Fruit fly (Drosophila melanogaster): ENCODE data around the gene CG5126.
A peak's percentile ranks its signal among the peaks of the same experiment; 100 is the strongest.

The CG5126 gene

DNA sequence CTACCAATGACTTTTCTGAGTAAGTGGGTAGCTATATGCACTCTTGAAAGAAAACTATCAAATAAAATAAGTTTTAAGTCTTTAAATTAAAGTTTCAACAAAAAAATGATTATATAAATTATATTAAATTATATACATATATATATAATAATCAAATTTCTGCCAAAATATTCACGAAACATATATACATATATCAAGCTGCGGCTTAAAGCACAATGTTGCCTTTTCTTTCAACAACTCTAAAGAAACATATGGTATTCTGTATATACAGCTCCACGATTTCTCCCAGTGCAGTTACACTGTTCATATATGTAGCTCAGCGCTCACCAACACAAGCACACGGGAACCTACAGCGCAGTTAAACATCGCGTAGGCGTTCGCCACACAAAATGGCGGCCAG lies 48.3 kb downstream of the CG5126 start (continued):
- TF ChIP-seq Hr3 (GFP tag; optimal IDR thresholded peaks at IDR 0.05) (peak; percentile 15), cwo (GFP tag; optimal IDR thresholded peaks at IDR 0.05) (peak; percentile 28), Atf6 (GFP tag; IDR thresholded peaks at IDR 0.05) (no peak), CG14014 (GFP tag; IDR thresholded peaks at IDR 0.05) (no peak), Optix (GFP tag; IDR thresholded peaks at IDR 0.05) (no peak), Oaz (GFP tag; IDR thresholded peaks at IDR 0.05) (no peak), CG18599 (GFP tag; optimal IDR thresholded peaks at IDR 0.05) (peak; percentile 71), CG8765 (GFP tag; IDR thresholded peaks at IDR 0.05) (no peak), fd3F (GFP tag; optimal IDR thresholded peaks at IDR 0.05) (no peak), Aef1 (GFP tag; IDR thresholded peaks at IDR 0.05) (no peak), gfzf (GFP tag; optimal IDR thresholded peaks at IDR 0.05) (no peak), sens (GFP tag) (peak; percentile 45), esg (GFP tag; conservative IDR thresholded peaks at IDR 0.05) (no peak), btn (GFP tag; optimal IDR thresholded peaks at IDR 0.05) (no peak), her (GFP tag; optimal IDR thresholded peaks at IDR 0.05) (no peak), NfI (GFP tag; optimal IDR thresholded peaks at IDR 0.05) (peak; percentile 18), corto (GFP tag; optimal IDR thresholded peaks at IDR 0.05) (no peak), lbe (GFP tag; optimal IDR thresholded peaks at IDR 0.05) (no peak), crc (GFP tag; optimal IDR thresholded peaks at IDR 0.05) (no peak), crp (GFP tag; optimal IDR thresholded peaks at IDR 0.05) (no peak), prd (optimal IDR thresholded peaks at IDR 0.05) (no peak), prd (GFP tag; IDR thresholded peaks at IDR 0.05) (0 out of 3 replicates have a peak, but pooled peaks have one; percentile 10), CG2202 (tag; optimal IDR thresholded peaks at IDR 0.05) (no peak), CG15269 (tag; optimal IDR thresholded peaks at IDR 0.05) (peak; percentile 34), ind (GFP tag; optimal IDR thresholded peaks at IDR 0.05) (no peak), CG14710 (tag; optimal IDR thresholded peaks at IDR 0.05) (no peak), CG12942 (GFP tag; optimal IDR thresholded peaks at IDR 0.05) (no peak), emc (GFP tag; optimal IDR thresholded peaks at IDR 0.05) (no peak), Hand (GFP tag; optimal IDR thresholded peaks at IDR 0.05) (no peak), CG18476 (GFP tag; optimal IDR thresholded peaks at IDR 0.05) (no peak), sc (optimal IDR thresholded peaks at IDR 0.05) (no peak), sc (GFP tag; optimal IDR thresholded peaks at IDR 0.05) (no peak), CG10979 (tag; optimal IDR thresholded peaks at IDR 0.05) (no peak), mirr (GFP tag; optimal IDR thresholded peaks at IDR 0.05) (no peak), nerfin-1 (tag; optimal IDR thresholded peaks at IDR 0.05) (no peak), CG2875 (GFP tag; optimal IDR thresholded peaks at IDR 0.05) (no peak), al (GFP tag; IDR thresholded peaks at IDR 0.05) (no peak), inv (GFP tag; IDR thresholded peaks at IDR 0.05; ENCODE audit: partially characterized antibody) (no peak), HLH3B (GFP tag; IDR thresholded peaks at IDR 0.05) (no peak), sna (GFP tag; IDR thresholded peaks at IDR 0.05; ENCODE audit: partially characterized antibody) (no peak), CG18011 (GFP tag; optimal IDR thresholded peaks at IDR 0.05) (no peak), Mrtf (GFP tag; IDR thresholded peaks at IDR 0.05) (no peak), gem (tag; optimal IDR thresholded peaks at IDR 0.05) (peak; percentile 65), CG9932 (GFP tag; IDR thresholded peaks at IDR 0.05) (peak; percentile 12; the same call in 1 of the 2 replicates), Ssrp (tag; optimal IDR thresholded peaks at IDR 0.05) (no peak), CG15696 (tag; optimal IDR thresholded peaks at IDR 0.05) (no peak), CG13775 (GFP tag; optimal IDR thresholded peaks at IDR 0.05) (peak; percentile 16), CG6813 (GFP tag; optimal IDR thresholded peaks at IDR 0.05) (no peak), p53 (GFP tag; optimal IDR thresholded peaks at IDR 0.05) (no peak), CG2116 (GFP tag; optimal IDR thresholded peaks at IDR 0.05) (no peak), Dref (GFP tag; IDR thresholded peaks at IDR 0.05) (no peak), Deaf1 (tag; optimal IDR thresholded peaks at IDR 0.05) (peak; percentile 11)

All from whole organism, embryonic.